Worm (Caenorhabditis elegans): ENCODE measurements around the gene F32E10.5.

Gene F32E10.5

DNA sequence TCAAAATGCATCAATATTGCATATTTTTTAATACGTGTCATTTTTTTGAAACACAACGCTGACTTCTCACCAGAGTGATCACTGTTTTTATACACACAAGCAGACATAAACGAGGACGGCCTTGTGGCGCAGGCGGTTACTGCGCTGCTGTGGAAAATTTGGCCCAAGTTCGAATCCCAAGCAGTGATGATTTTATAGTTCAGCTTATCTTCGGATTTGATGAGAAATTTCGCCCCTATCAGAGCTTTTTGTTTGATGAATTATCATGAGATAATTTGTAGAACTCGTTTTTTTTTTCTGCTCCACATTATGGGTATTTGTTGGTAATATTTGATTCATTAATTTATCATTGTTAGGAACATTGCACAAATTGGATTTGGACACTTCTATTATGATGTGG is 4.2 kb downstream of the F32E10.5 start (continued):
- TF ChIP-seq F33H1.4 (GFP tag; IDR thresholded peaks at IDR 0.05), result peak; percentile 54
- TF ChIP-seq madf-6 (GFP tag; IDR thresholded peaks at IDR 0.05), result no peak
- peak; percentile 43 to 75 for TF ChIP-seq let-607 (tag; optimal IDR thresholded peaks at IDR 0.05)
- TF ChIP-seq T26A5.8 (tag; optimal IDR thresholded peaks at IDR 0.05), result peak; percentile 93
- peak; percentile 71 for TF ChIP-seq ztf-26 (tag; optimal IDR thresholded peaks at IDR 0.05)
- TF ChIP-seq ztf-28 (GFP tag; IDR thresholded peaks at IDR 0.05), result peak; percentile 86
- peak; percentile 69; the same call in 1 of the 2 replicates for TF ChIP-seq Y53G8AR.9 (GFP tag; conservative IDR thresholded peaks at IDR 0.05)
- peak; percentile 92 for TF ChIP-seq mes-4 (tag; optimal IDR thresholded peaks at IDR 0.05)
- TF ChIP-seq B0336.3 (GFP tag; IDR thresholded peaks at IDR 0.05), result no peak; the same call in none of the 2 replicates
- TF ChIP-seq die-1 (tag; optimal IDR thresholded peaks at IDR 0.05), result peak; percentile 98
- TF ChIP-seq nhr-120 (GFP tag; IDR thresholded peaks at IDR 0.05), result 0 out of 2 replicates have a peak, but pooled peaks have one; percentile 73
- TF ChIP-seq D2030.7 (GFP tag; IDR thresholded peaks at IDR 0.05), result peak; percentile 87
- TF ChIP-seq snpc-1.1 (tag; optimal IDR thresholded peaks at IDR 0.05; ENCODE audit: insufficient read depth), result peak; percentile 77
- TF ChIP-seq K12H6.12 (tag; optimal IDR thresholded peaks at IDR 0.05), result peak; percentile 31
- TF ChIP-seq xnd-1 (tag; optimal IDR thresholded peaks at IDR 0.05), result peak; percentile 8
- no peak; the same call in 1 of the 2 replicates for TF ChIP-seq sea-2 (GFP tag; IDR thresholded peaks at IDR 0.05)
- peak; percentile 88 for TF ChIP-seq Y56A3A.18 (GFP tag; IDR thresholded peaks at IDR 0.05)
- TF ChIP-seq C06A6.2 (GFP tag; conservative IDR thresholded peaks at IDR 0.05), result 0 out of 2 replicates have a peak, but pooled peaks have one; percentile 36
- 0 out of 2 replicates have a peak, but pooled peaks have one; percentile 50 for TF ChIP-seq C17E4.6 (GFP tag; IDR thresholded peaks at IDR 0.05)
- TF ChIP-seq ets-4 (GFP tag; optimal IDR thresholded peaks at IDR 0.05), result peak; percentile 88
- peak; percentile 71 for TF ChIP-seq hsf-1 (GFP tag; IDR thresholded peaks at IDR 0.05)
- peak; percentile 86 for TF ChIP-seq rcor-1 (GFP tag; IDR thresholded peaks at IDR 0.05)
- 0 out of 2 replicates have a peak, but pooled peaks have one; percentile 47 for TF ChIP-seq hlh-26 (GFP tag; conservative IDR thresholded peaks at IDR 0.05)
- no peak for TF ChIP-seq akir-1 (GFP tag; optimal IDR thresholded peaks at IDR 0.05)
- no peak for TF ChIP-seq nfya-2 (GFP tag; IDR thresholded peaks at IDR 0.05)
- peak; percentile 85 for TF ChIP-seq hmg-20 (GFP tag; IDR thresholded peaks at IDR 0.05)
- peak; percentile 100 for TF ChIP-seq tbp1 (GFP tag; optimal IDR thresholded peaks at IDR 0.05)
- TF ChIP-seq atf-7 (tag; optimal IDR thresholded peaks at IDR 0.05), result peak; percentile 84
- TF ChIP-seq snpc-3.4 (tag; optimal IDR thresholded peaks at IDR 0.05), result peak; percentile 92
- peak; percentile 92 for TF ChIP-seq nfyb-1 (GFP tag; IDR thresholded peaks at IDR 0.05)
- peak in 2 of 3 experiments; percentile 59 to 76 for TF ChIP-seq lin-35 (GFP tag; optimal IDR thresholded peaks at IDR 0.05)
- peak; percentile 86 for TF ChIP-seq ztf-18 (tag; optimal IDR thresholded peaks at IDR 0.05)
- peak; percentile 45 for TF ChIP-seq nhr-80 (tag; optimal IDR thresholded peaks at IDR 0.05)
- 0 out of 2 replicates have a peak, but pooled peaks have one; percentile 43 for TF ChIP-seq Y67H2A.10 (GFP tag; conservative IDR thresholded peaks at IDR 0.05)
- TF ChIP-seq nhr-90 (tag; optimal IDR thresholded peaks at IDR 0.05), result peak; percentile 98
- peak; percentile 90 for TF ChIP-seq attf-5 (GFP tag; optimal IDR thresholded peaks at IDR 0.05)
- no peak; the same call in 1 of the 2 replicates for TF ChIP-seq mcd-1 (GFP tag; IDR thresholded peaks at IDR 0.05)
- TF ChIP-seq unc-62 (GFP tag; optimal IDR thresholded peaks at IDR 0.05), result no peak
- peak; percentile 94 for TF ChIP-seq F49E8.2 (tag; optimal IDR thresholded peaks at IDR 0.05; ENCODE audit: insufficient read depth)
- peak; percentile 86 for TF ChIP-seq egl-44 (GFP tag; IDR thresholded peaks at IDR 0.05)
- TF ChIP-seq ZK185.1 (tag; optimal IDR thresholded peaks at IDR 0.05; ENCODE audit: poor library complexity, severe bottlenecking), result peak; percentile 95
- peak; percentile 91 for TF ChIP-seq athp-1 (tag; optimal IDR thresholded peaks at IDR 0.05)
- peak; percentile 67 for TF ChIP-seq F22D6.2 (tag; optimal IDR thresholded peaks at IDR 0.05)
- TF ChIP-seq F55B11.4 (tag; optimal IDR thresholded peaks at IDR 0.05; ENCODE audit: borderline replicate concordance, insufficient read depth), result no peak
- peak; percentile 96 for TF ChIP-seq hrde-1 (tag; optimal IDR thresholded peaks at IDR 0.05; ENCODE audit: borderline replicate concordance)
- TF ChIP-seq lir-1 (GFP tag; conservative IDR thresholded peaks at IDR 0.05), result peak; percentile 38; the same call in 1 of the 2 replicates
- peak; percentile 88 for TF ChIP-seq pbrm-1 (GFP tag; IDR thresholded peaks at IDR 0.05)

Measured in whole organism, young adult.